Worm (Caenorhabditis elegans) whole organism, L4/young adult: Measurements from ENCODE around the gene nbs-1.

Experiments
- W03F9.2 ChIP-seq: fragments of 150-350 bp; optimal IDR thresholded peaks from 2 replicates; lab custom pipeline; 2014; ENCODE audit warnings: missing biosample characterization, missing genetic modification characterization
- him-1 ChIP-seq: sonication (generic microtip); optimal IDR thresholded peaks from 2 replicates; lab custom pipeline; 2016; ENCODE audit warnings: missing genotype, missing genetic modification reagents, missing genetic modification characterization, missing compliant biosample characterization

DNA sequence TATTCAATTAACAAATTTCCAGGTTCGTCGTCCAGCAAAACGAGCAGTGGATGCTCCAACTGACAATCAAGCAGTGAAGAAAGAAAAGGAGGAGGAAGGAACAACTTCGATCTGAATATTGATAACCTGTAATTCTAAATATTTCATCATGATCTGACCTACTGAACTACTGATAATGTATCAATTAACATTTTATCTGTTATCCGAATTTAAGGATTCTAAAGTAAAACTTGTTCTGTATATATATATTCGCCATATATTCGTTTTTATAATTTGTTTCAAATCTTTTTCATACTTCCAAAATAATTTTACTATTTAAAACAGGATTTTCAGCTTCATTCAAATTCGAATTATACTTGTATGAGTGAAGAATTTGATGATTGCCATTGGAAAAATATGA, 11.6 kb upstream of the nbs-1 start, which contains the start of gene apc-17:
- no peak for TF ChIP-seq him-1 (tag; lab: Kevin White, UChicago)
- TF ChIP-seq W03F9.2 = no peak
